Worm (Caenorhabditis elegans): ENCODE data around the gene rnp-7.

DNA sequence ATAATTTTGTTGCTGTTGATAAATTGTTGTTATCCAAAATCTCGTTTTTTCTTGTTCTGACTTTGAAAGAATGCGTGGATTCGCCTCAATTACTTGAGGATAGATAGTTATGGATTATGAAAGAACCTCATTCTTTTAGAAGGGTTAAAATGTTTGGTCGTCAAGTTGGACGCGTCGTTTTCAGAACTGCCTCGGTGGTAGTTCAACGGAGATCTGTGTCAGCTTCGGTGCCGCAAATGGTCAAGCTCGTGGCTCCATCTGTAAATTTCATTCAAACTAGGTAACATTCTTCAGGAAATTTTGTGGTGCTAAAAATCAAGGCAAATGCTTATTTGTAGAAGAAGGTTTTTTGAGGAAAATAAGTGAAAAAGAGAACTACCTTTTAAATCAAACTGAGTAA, 19.7 kb upstream of the rnp-7 start, which contains the start of gene ndab-2:
- TF ChIP-seq efl-3 (GFP tag; optimal IDR thresholded peaks at IDR 0.05), result no peak
- no peak for TF ChIP-seq sptf-1 (tag; optimal IDR thresholded peaks at IDR 0.05)
- no peak for TF ChIP-seq ztf-4 (tag; optimal IDR thresholded peaks at IDR 0.05)
- no peak for TF ChIP-seq sup-37 (GFP tag; optimal IDR thresholded peaks at IDR 0.05)
